Worm (Caenorhabditis elegans) whole organism, midembryonic: ENCODE measurements around the gene pro-3.

Experiments
- T22C8.4 ChIP-seq: fragments of 200-800 bp; sonication (Bioruptor generic); IDR thresholded peaks from 2 replicates; pipeline ENCODE4 v1.3.6; 2022; ENCODE audit warnings: missing genetic modification characterization, missing compliant biosample characterization
- cog-1 ChIP-seq: sonication (generic microtip); optimal IDR thresholded peaks from 2 replicates; lab custom pipeline; 2016; ENCODE audit warnings: missing genetic modification characterization, missing compliant biosample characterization
- flt-1 ChIP-seq: fragments of 200-800 bp; sonication (Bioruptor generic); IDR thresholded peaks from 2 replicates; pipeline ENCODE4 v1.3.6; 2022; ENCODE audit warnings: missing genetic modification characterization, missing compliant biosample characterization
- klf-2 ChIP-seq: fragments of 200-800 bp; sonication (Bioruptor generic); conservative IDR thresholded peaks from 2 replicates; pipeline ENCODE4 v1.3.6; 2022; ENCODE audit warnings: missing genetic modification reagents, missing genetic modification characterization, missing compliant biosample characterization
- med-1 ChIP-seq: sonication (generic microtip); optimal IDR thresholded peaks from 2 replicates; lab custom pipeline; 2017; ENCODE audit warnings: missing genetic modification characterization, mild to moderate bottlenecking, missing compliant biosample characterization, antibody characterized with exemption, missing genetic modification reagents; ENCODE audit not compliant: insufficient read depth
- ref-1 ChIP-seq: fragments of 200-800 bp; sonication (Bioruptor generic); conservative IDR thresholded peaks from 2 replicates; pipeline ENCODE4 v1.3.6; 2022; ENCODE audit warnings: missing genetic modification reagents, missing genetic modification characterization, missing compliant biosample characterization
- tab-1 ChIP-seq: fragments of 200-800 bp; sonication (Bioruptor generic); IDR thresholded peaks from 2 replicates; pipeline ENCODE4 v1.3.6; 2022; ENCODE audit warnings: missing genetic modification characterization, missing compliant biosample characterization
- ztf-23 ChIP-seq: fragments of 200-800 bp; sonication (Bioruptor generic); IDR thresholded peaks from 2 replicates; pipeline ENCODE4 v1.3.6; 2022; ENCODE audit warnings: missing genetic modification reagents, missing genetic modification characterization, missing compliant biosample characterization
- ztf-29 ChIP-seq: fragments of 200-800 bp; sonication (Bioruptor generic); IDR thresholded peaks from 2 replicates; pipeline ENCODE4 v1.3.6; 2022; ENCODE audit warnings: missing genetic modification reagents, missing genetic modification characterization, missing compliant biosample characterization

The pro-3 gene

DNA sequence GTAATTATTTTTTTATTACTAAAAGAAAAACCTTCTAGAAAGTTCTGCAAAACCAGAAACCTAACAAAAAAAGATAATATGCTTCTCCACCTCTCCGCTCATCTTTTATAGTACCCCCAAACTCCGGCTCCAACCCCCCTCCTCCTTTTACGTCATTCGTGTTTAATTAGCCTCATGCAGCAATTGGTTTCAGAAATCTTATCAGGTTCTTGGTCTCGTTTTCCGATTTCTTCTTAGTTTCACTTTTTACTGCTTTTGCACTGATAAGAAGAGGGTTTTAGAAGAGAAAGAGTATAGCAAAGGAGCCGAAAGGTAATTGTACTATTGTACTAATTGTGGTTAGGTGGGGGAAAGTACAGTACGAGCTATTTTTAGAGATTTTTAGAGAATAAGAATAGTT, 66.8 kb downstream of the pro-3 start:
- TF ChIP-seq ztf-23 = no peak
- no peak for TF ChIP-seq ztf-29 (GFP tag; lab: Robert Waterston, UW)
- TF ChIP-seq T22C8.4 (GFP tag; lab: Robert Waterston, UW) = no peak
- no peak for TF ChIP-seq klf-2 (GFP tag; lab: Robert Waterston, UW)
- TF ChIP-seq tab-1 (GFP tag; lab: Robert Waterston, UW) = no peak
- TF ChIP-seq flt-1 = no peak
- no peak for TF ChIP-seq cog-1 (tag; lab: Kevin White, UChicago)
- no peak for TF ChIP-seq med-1 (GFP tag; lab: Kevin White, UChicago)
- TF ChIP-seq ref-1 (GFP tag; lab: Robert Waterston, UW) = no peak
